Worm (Caenorhabditis elegans): Measurements from ENCODE around the gene popl-7.

popl-7 gene

ce11 chrIV:13393246-13393716 lies 22.8 kb downstream of the popl-7 start (continued):
- TF ChIP-seq ztf-4 (tag; optimal IDR thresholded peaks at IDR 0.05) (peak; percentile 7), fkh-10 (GFP tag; optimal IDR thresholded peaks at IDR 0.05) (no peak), eor-1 (tag; optimal IDR thresholded peaks at IDR 0.05) (no peak), ceh-82 (tag; optimal IDR thresholded peaks at IDR 0.05) (no peak), fkh-2 (tag; optimal IDR thresholded peaks at IDR 0.05) (no peak), nhr-43 (tag; optimal IDR thresholded peaks at IDR 0.05; ENCODE audit: poor library complexity, severe bottlenecking) (peak; percentile 7)

ce11 chrIV:13394686-13395085 lies 24.2 kb downstream of the popl-7 start:
- TF ChIP-seq elt-1 (tag; optimal IDR thresholded peaks at IDR 0.05): no peak
- no peak for TF ChIP-seq fkh-2 (tag; optimal IDR thresholded peaks at IDR 0.05)
- TF ChIP-seq ztf-4 (tag; optimal IDR thresholded peaks at IDR 0.05): no peak
- TF ChIP-seq pqm-1 (tag; optimal IDR thresholded peaks at IDR 0.05): peak; percentile 29
- peak; percentile 64 for TF ChIP-seq nhr-43 (tag; optimal IDR thresholded peaks at IDR 0.05; ENCODE audit: poor library complexity, severe bottlenecking)
- peak; percentile 1 for TF ChIP-seq ama-1 (optimal IDR thresholded peaks at IDR 0.05)
- TF ChIP-seq nhr-25 (tag; optimal IDR thresholded peaks at IDR 0.05): peak; percentile 44
- TF ChIP-seq nhr-23 (tag; optimal IDR thresholded peaks at IDR 0.05): peak; percentile 7
- TF ChIP-seq lin-39 (tag; optimal IDR thresholded peaks at IDR 0.05): no peak
- no peak for TF ChIP-seq lin-15B (tag; optimal IDR thresholded peaks at IDR 0.05)

ce11 chrIV:13395255-13395654 lies 24.8 kb downstream of the popl-7 start:
- peak; percentile 38 for TF ChIP-seq ztf-4 (tag; optimal IDR thresholded peaks at IDR 0.05)
- peak; percentile 18 for TF ChIP-seq fos-1 (tag; optimal IDR thresholded peaks at IDR 0.05)
- peak; percentile 25 for TF ChIP-seq egl-5 (tag; optimal IDR thresholded peaks at IDR 0.05)
- peak; percentile 45 for TF ChIP-seq lin-15B (tag; optimal IDR thresholded peaks at IDR 0.05)
- peak; percentile 87 for TF ChIP-seq jun-1 (tag; optimal IDR thresholded peaks at IDR 0.05)
- TF ChIP-seq ceh-28 (tag; optimal IDR thresholded peaks at IDR 0.05): peak; percentile 65
- no peak for TF ChIP-seq ama-1 (optimal IDR thresholded peaks at IDR 0.05)
- TF ChIP-seq ceh-82 (tag; optimal IDR thresholded peaks at IDR 0.05): no peak
- peak; percentile 62 for TF ChIP-seq elt-1 (tag; optimal IDR thresholded peaks at IDR 0.05)
- no peak for TF ChIP-seq nhr-67 (tag; optimal IDR thresholded peaks at IDR 0.05)
- TF ChIP-seq pha-4 (tag; optimal IDR thresholded peaks at IDR 0.05): peak; percentile 81
- TF ChIP-seq nhr-12 (tag; optimal IDR thresholded peaks at IDR 0.05): no peak
- TF ChIP-seq fkh-2 (tag; optimal IDR thresholded peaks at IDR 0.05): no peak
- TF ChIP-seq sea-2 (GFP tag; optimal IDR thresholded peaks at IDR 0.05): no peak
- TF ChIP-seq aly-2 (tag; optimal IDR thresholded peaks at IDR 0.05): no peak
- no peak for TF ChIP-seq ztf-11 (tag; optimal IDR thresholded peaks at IDR 0.05)
- TF ChIP-seq nhr-76 (tag; optimal IDR thresholded peaks at IDR 0.05): no peak
- TF ChIP-seq nhr-23 (tag; optimal IDR thresholded peaks at IDR 0.05): peak; percentile 82
- TF ChIP-seq ZK546.5 (tag; optimal IDR thresholded peaks at IDR 0.05): no peak
- no peak for TF ChIP-seq nhr-28 (tag; optimal IDR thresholded peaks at IDR 0.05)
- TF ChIP-seq mml-1 (tag; optimal IDR thresholded peaks at IDR 0.05): peak; percentile 100
- TF ChIP-seq eor-1 (tag; optimal IDR thresholded peaks at IDR 0.05): no peak
- TF ChIP-seq R02D3.7 (tag; optimal IDR thresholded peaks at IDR 0.05): peak; percentile 66
- TF ChIP-seq daf-12 (tag; optimal IDR thresholded peaks at IDR 0.05): no peak
- TF ChIP-seq nhr-25 (tag; optimal IDR thresholded peaks at IDR 0.05): peak; percentile 90
- TF ChIP-seq lin-39 (tag; optimal IDR thresholded peaks at IDR 0.05): peak; percentile 95
- peak; percentile 63 for TF ChIP-seq mdl-1 (tag; optimal IDR thresholded peaks at IDR 0.05)
- TF ChIP-seq ceh-9 (tag; optimal IDR thresholded peaks at IDR 0.05): no peak
- TF ChIP-seq pqm-1 (tag; optimal IDR thresholded peaks at IDR 0.05): peak; percentile 65
- peak; percentile 93 for TF ChIP-seq nhr-43 (tag; optimal IDR thresholded peaks at IDR 0.05; ENCODE audit: poor library complexity, severe bottlenecking)
- TF ChIP-seq ceh-16 (tag; optimal IDR thresholded peaks at IDR 0.05): no peak
- TF ChIP-seq snpc-4 (tag; optimal IDR thresholded peaks at IDR 0.05): peak; percentile 5
- TF ChIP-seq lsy-12 (tag; optimal IDR thresholded peaks at IDR 0.05): peak; percentile 59
- TF ChIP-seq fkh-10 (GFP tag; optimal IDR thresholded peaks at IDR 0.05): peak; percentile 70
- no peak for TF ChIP-seq nhr-77 (tag; optimal IDR thresholded peaks at IDR 0.05)
- peak; percentile 6 for TF ChIP-seq skn-1 (tag; optimal IDR thresholded peaks at IDR 0.05)
- TF ChIP-seq unc-62 (GFP tag; optimal IDR thresholded peaks at IDR 0.05): peak; percentile 81
- TF ChIP-seq zag-1 (tag; optimal IDR thresholded peaks at IDR 0.05): no peak
- TF ChIP-seq egl-27 (tag; optimal IDR thresholded peaks at IDR 0.05): peak; percentile 66
- TF ChIP-seq tbx-2 (tag; optimal IDR thresholded peaks at IDR 0.05): peak; percentile 73
- peak; percentile 91 for TF ChIP-seq elt-2 (tag; optimal IDR thresholded peaks at IDR 0.05)
- TF ChIP-seq nfya-1 (tag; optimal IDR thresholded peaks at IDR 0.05; ENCODE audit: insufficient read depth): peak; percentile 91
- TF ChIP-seq unc-39 (tag; optimal IDR thresholded peaks at IDR 0.05): peak; percentile 36
- TF ChIP-seq elt-3 (tag; optimal IDR thresholded peaks at IDR 0.05): peak in 1 of 3 experiments; percentile 54
- peak; percentile 95 for TF ChIP-seq hmg-11 (tag; optimal IDR thresholded peaks at IDR 0.05)
- TF ChIP-seq nhr-237 (tag; optimal IDR thresholded peaks at IDR 0.05): no peak
- peak; percentile 59 for TF ChIP-seq nhr-11 (tag; optimal IDR thresholded peaks at IDR 0.05)

Data from whole organism, L3 larva.